Fruit fly (Drosophila melanogaster) whole organism, embryonic: ENCODE data around the gene CG15514.

Experiments used
- ATbp ChIP-seq: fragments of 200-800 bp; sonication (Bioruptor generic); optimal IDR thresholded peaks from 2 replicates; lab custom pipeline; 2017; ENCODE audit warnings: missing biosample characterization, mild to moderate bottlenecking, missing genetic modification characterization, missing genetic modification reagents
- Aef1 ChIP-seq: fragments of 200-800 bp; sonication (Bioruptor generic); IDR thresholded peaks from 3 replicates; pipeline ENCODE4 v1.3.6; 2022; ENCODE audit warnings: missing biosample characterization, missing genetic modification characterization
- Antp ChIP-seq: fragments of 200-800 bp; sonication (Bioruptor generic); optimal IDR thresholded peaks from 3 replicates; lab custom pipeline; 2016; ENCODE audit warnings: missing biosample characterization, missing genetic modification characterization
- Atf-2 ChIP-seq: fragments of 200-800 bp; sonication (Bioruptor generic); optimal IDR thresholded peaks from 2 replicates; lab custom pipeline; 2016; ENCODE audit warnings: missing biosample characterization, missing genetic modification characterization
- B-H2 ChIP-seq: fragments of 200-800 bp; sonication (Bioruptor generic); optimal IDR thresholded peaks from 2 replicates; lab custom pipeline; 2018; ENCODE audit warnings: missing biosample characterization, mild to moderate bottlenecking, missing genetic modification characterization
- Blimp-1 ChIP-seq: fragments of 200-800 bp; sonication (Bioruptor generic); optimal IDR thresholded peaks from 3 replicates; lab custom pipeline; 2018; ENCODE audit warnings: missing biosample characterization, missing genetic modification characterization, mild to moderate bottlenecking, moderate library complexity, missing genetic modification reagents
- CG10959 ChIP-seq: fragments of 200-800 bp; sonication (Bioruptor generic); IDR thresholded peaks from 2 replicates; pipeline ENCODE4 v1.3.6; 2022; ENCODE audit warnings: missing biosample characterization, missing genetic modification characterization
- CG12155 ChIP-seq: fragments of 200-800 bp; sonication (Bioruptor generic); optimal IDR thresholded peaks from 3 replicates; lab custom pipeline; 2016; ENCODE audit warnings: missing biosample characterization, missing genetic modification characterization
- CG12219 ChIP-seq: fragments of 200-800 bp; sonication (Bioruptor generic); optimal IDR thresholded peaks from 3 replicates; lab custom pipeline; 2018; ENCODE audit warnings: missing biosample characterization, mild to moderate bottlenecking, missing genetic modification characterization
- CG13624 ChIP-seq: fragments of 200-800 bp; sonication (Bioruptor generic); optimal IDR thresholded peaks from 2 replicates; lab custom pipeline; 2016; ENCODE audit warnings: missing biosample characterization, missing genetic modification characterization
- CG1647 ChIP-seq: fragments of 200-800 bp; sonication (Bioruptor generic); optimal IDR thresholded peaks from 3 replicates; lab custom pipeline; 2016; ENCODE audit warnings: missing biosample characterization, missing genetic modification characterization
- CG32772 ChIP-seq: fragments of 200-800 bp; sonication (Bioruptor generic); IDR thresholded peaks from 2 replicates; pipeline ENCODE4 v1.3.6; 2022; ENCODE audit warnings: missing biosample characterization, missing genetic modification characterization
- CG34376 ChIP-seq: fragments of 200-800 bp; sonication (Bioruptor generic); optimal IDR thresholded peaks from 2 replicates; lab custom pipeline; 2018; ENCODE audit warnings: missing biosample characterization, mild to moderate bottlenecking, missing genetic modification characterization
- CG6654 ChIP-seq: fragments of 200-800 bp; sonication (Bioruptor generic); optimal IDR thresholded peaks from 2 replicates; lab custom pipeline; 2017; ENCODE audit warnings: missing biosample characterization, mild to moderate bottlenecking, missing genetic modification characterization
- CG6689 ChIP-seq: fragments of 200-800 bp; sonication (Bioruptor generic); IDR thresholded peaks from 2 replicates; pipeline ENCODE4 v1.3.6; 2022; ENCODE audit warnings: missing biosample characterization, missing genetic modification characterization
- CG6854 ChIP-seq: fragments of 200-800 bp; sonication (Bioruptor generic); optimal IDR thresholded peaks from 3 replicates; lab custom pipeline; 2017; ENCODE audit warnings: missing biosample characterization, mild to moderate bottlenecking, missing genetic modification characterization
- CG7372 ChIP-seq: fragments of 200-800 bp; sonication (Bioruptor generic); IDR thresholded peaks from 2 replicates; pipeline ENCODE4 v1.3.6; 2022; ENCODE audit warnings: missing biosample characterization, missing genetic modification characterization
- CG7839 ChIP-seq: fragments of 200-800 bp; sonication (Bioruptor generic); optimal IDR thresholded peaks from 3 replicates; lab custom pipeline; 2018; ENCODE audit warnings: missing biosample characterization, mild to moderate bottlenecking, missing genetic modification characterization, moderate library complexity
- CG8388 ChIP-seq: fragments of 200-800 bp; sonication (Bioruptor generic); optimal IDR thresholded peaks from 2 replicates; lab custom pipeline; 2019; ENCODE audit warnings: missing biosample characterization, mild to moderate bottlenecking, missing genetic modification characterization, moderate library complexity
- CG8478 ChIP-seq: fragments of >200 bp; optimal IDR thresholded peaks from 2 replicates; lab custom pipeline; 2018
- Dek ChIP-seq: fragments of 200-800 bp; sonication (Bioruptor generic); optimal IDR thresholded peaks from 3 replicates; lab custom pipeline; 2019; ENCODE audit warnings: missing biosample characterization, mild to moderate bottlenecking, missing genetic modification characterization, moderate library complexity
- Dfd ChIP-seq, 2 experiments: fragments of >200 bp; optimal IDR thresholded peaks; 2 replicates each; lab custom pipeline; 2017; ENCODE audit warnings: missing biosample characterization in 2 of 2, missing genetic modification characterization in 2 of 2
- Dip3 ChIP-seq: fragments of 200-800 bp; sonication (Bioruptor generic); optimal IDR thresholded peaks from 3 replicates; lab custom pipeline; 2016; ENCODE audit warnings: missing biosample characterization, missing genetic modification characterization
- Dref ChIP-seq: fragments of 200-800 bp; sonication (Bioruptor generic); IDR thresholded peaks from 2 replicates; pipeline ENCODE4 v1.3.6; 2022; ENCODE audit warnings: missing biosample characterization, missing genetic modification characterization
- Ets65A ChIP-seq: fragments of 200-800 bp; sonication (Bioruptor generic); peaks from one replicate; lab custom pipeline; 2016; ENCODE audit warnings: missing biosample characterization, missing genetic modification characterization
- MTF-1 ChIP-seq: fragments of 200-800 bp; sonication (Bioruptor generic); optimal IDR thresholded peaks from 2 replicates; lab custom pipeline; 2018; ENCODE audit warnings: missing biosample characterization, mild to moderate bottlenecking, missing genetic modification characterization, borderline replicate concordance
- Mad ChIP-seq: fragments of 200-800 bp; sonication (Bioruptor generic); optimal IDR thresholded peaks from 2 replicates; lab custom pipeline; 2016; ENCODE audit warnings: missing biosample characterization, missing genetic modification characterization
- Med ChIP-seq: fragments of 200-800 bp; sonication (Bioruptor generic); peaks from one replicate; lab custom pipeline; 2016; ENCODE audit warnings: missing biosample characterization, missing genetic modification characterization, mild to moderate bottlenecking, inconsistent platforms, moderate library complexity
- NC2α ChIP-seq: fragments of 200-800 bp; sonication (Bioruptor generic); optimal IDR thresholded peaks from 2 replicates; lab custom pipeline; 2016; ENCODE audit warnings: missing biosample characterization, missing genetic modification characterization
- NC2β ChIP-seq: fragments of 200-800 bp; sonication (Bioruptor generic); optimal IDR thresholded peaks from 2 replicates; lab custom pipeline; 2016; ENCODE audit warnings: missing biosample characterization, missing genetic modification characterization
- NfI ChIP-seq: fragments of 200-800 bp; sonication (Bioruptor generic); optimal IDR thresholded peaks from 3 replicates; lab custom pipeline; 2018; ENCODE audit warnings: missing biosample characterization, mild to moderate bottlenecking, missing genetic modification characterization, moderate library complexity
- Xrp1 ChIP-seq: fragments of 200-800 bp; sonication (Bioruptor generic); IDR thresholded peaks from 2 replicates; pipeline ENCODE4 v1.3.6; 2022; ENCODE audit warnings: missing biosample characterization, missing genetic modification characterization
- ara ChIP-seq: fragments of 200-800 bp; sonication (Bioruptor generic); IDR thresholded peaks from 2 replicates; pipeline ENCODE4 v1.3.6; 2022; ENCODE audit warnings: missing biosample characterization, missing genetic modification characterization
- ase ChIP-seq: fragments of 200-800 bp; sonication (Bioruptor generic); IDR thresholded peaks from 3 replicates; pipeline ENCODE4 v1.3.6; 2022; ENCODE audit warnings: missing biosample characterization, missing genetic modification characterization
- ash1 ChIP-seq: fragments of 200-800 bp; sonication (Bioruptor generic); optimal IDR thresholded peaks from 2 replicates; lab custom pipeline; 2018; ENCODE audit warnings: missing biosample characterization, mild to moderate bottlenecking, missing genetic modification characterization
- chn ChIP-seq: fragments of 200-800 bp; sonication (Bioruptor generic); optimal IDR thresholded peaks from 2 replicates; lab custom pipeline; 2016; ENCODE audit warnings: missing biosample characterization, missing genetic modification characterization
- da ChIP-seq: fragments of 200-800 bp; sonication (Bioruptor generic); optimal IDR thresholded peaks from 2 replicates; lab custom pipeline; 2016; ENCODE audit warnings: missing biosample characterization, missing genetic modification characterization
- disco-r ChIP-seq: fragments of 200-800 bp; sonication (Bioruptor generic); optimal IDR thresholded peaks from 2 replicates; lab custom pipeline; 2016; ENCODE audit warnings: missing biosample characterization, missing genetic modification characterization
- dmrt11E ChIP-seq: fragments of 200-800 bp; sonication (Bioruptor generic); optimal IDR thresholded peaks from 3 replicates; lab custom pipeline; 2018; ENCODE audit warnings: missing biosample characterization, mild to moderate bottlenecking, missing genetic modification characterization, moderate library complexity
- fd102C ChIP-seq: fragments of 200-800 bp; sonication (Bioruptor generic); optimal IDR thresholded peaks from 2 replicates; lab custom pipeline; 2018; ENCODE audit warnings: missing biosample characterization, mild to moderate bottlenecking, missing genetic modification characterization, moderate library complexity
- fd96Cb ChIP-seq: fragments of 200-800 bp; sonication (Bioruptor generic); optimal IDR thresholded peaks from 2 replicates; lab custom pipeline; 2018; ENCODE audit warnings: missing biosample characterization, mild to moderate bottlenecking, missing genetic modification characterization, moderate library complexity
- fru ChIP-seq: fragments of >200 bp; optimal IDR thresholded peaks from 2 replicates; lab custom pipeline; 2017
- fu2 ChIP-seq: fragments of 200-800 bp; sonication (Bioruptor generic); optimal IDR thresholded peaks from 2 replicates; lab custom pipeline; 2016; ENCODE audit warnings: missing biosample characterization, missing genetic modification characterization
- gsb-n ChIP-seq: fragments of 200-800 bp; sonication (Bioruptor generic); optimal IDR thresholded peaks from 3 replicates; lab custom pipeline; 2018; ENCODE audit warnings: missing biosample characterization, mild to moderate bottlenecking, missing genetic modification characterization
- hkb ChIP-seq, 2 experiments: fragments of 200-800 bp in 1 of 2; fragments of >200 bp in 1 of 2; sonication (Bioruptor generic) in 1 of 2; IDR thresholded peaks in 1 of 2; optimal IDR thresholded peaks in 1 of 2; 2 replicates each; pipeline versions ENCODE4 v1.3.6 to Lab custom; 2017 to 2022; ENCODE audit warnings: missing biosample characterization in 1 of 2, missing genetic modification characterization in 1 of 2
- kni ChIP-seq: fragments of 200-800 bp; sonication (Bioruptor generic); optimal IDR thresholded peaks from 3 replicates; lab custom pipeline; 2017; ENCODE audit warnings: mild to moderate bottlenecking, missing biosample characterization, missing genetic modification reagents, missing genetic modification characterization
- sens-2 ChIP-seq: fragments of 200-800 bp; sonication (Bioruptor generic); IDR thresholded peaks from 2 replicates; pipeline ENCODE4 v1.3.6; 2022; ENCODE audit warnings: missing biosample characterization, missing genetic modification characterization
- tio ChIP-seq: fragments of 200-800 bp; sonication (Bioruptor generic); optimal IDR thresholded peaks from 2 replicates; lab custom pipeline; 2017; ENCODE audit warnings: missing biosample characterization, missing genetic modification characterization, inconsistent platforms
- tll ChIP-seq, 2 experiments: fragments of 200-800 bp in 1 of 2; fragments of >200 bp in 1 of 2; sonication (Bioruptor generic) in 1 of 2; optimal IDR thresholded peaks; 2 replicates each; lab custom pipeline; 2017 to 2019; ENCODE audit warnings: missing biosample characterization in 2 of 2, missing genetic modification characterization in 2 of 2, mild to moderate bottlenecking in 1 of 2, moderate library complexity in 1 of 2
- unc-4 ChIP-seq: fragments of 200-800 bp; sonication (Bioruptor generic); IDR thresholded peaks from 2 replicates; pipeline ENCODE4 v1.3.6; 2022; ENCODE audit warnings: missing biosample characterization, missing genetic modification characterization; ENCODE audit not compliant: partially characterized antibody
- vvl ChIP-seq: fragments of 200-800 bp; sonication (Bioruptor generic); IDR thresholded peaks from 2 replicates; pipeline ENCODE4 v1.3.6; 2022; ENCODE audit warnings: missing biosample characterization, missing genetic modification characterization

The CG15514 gene

DNA sequence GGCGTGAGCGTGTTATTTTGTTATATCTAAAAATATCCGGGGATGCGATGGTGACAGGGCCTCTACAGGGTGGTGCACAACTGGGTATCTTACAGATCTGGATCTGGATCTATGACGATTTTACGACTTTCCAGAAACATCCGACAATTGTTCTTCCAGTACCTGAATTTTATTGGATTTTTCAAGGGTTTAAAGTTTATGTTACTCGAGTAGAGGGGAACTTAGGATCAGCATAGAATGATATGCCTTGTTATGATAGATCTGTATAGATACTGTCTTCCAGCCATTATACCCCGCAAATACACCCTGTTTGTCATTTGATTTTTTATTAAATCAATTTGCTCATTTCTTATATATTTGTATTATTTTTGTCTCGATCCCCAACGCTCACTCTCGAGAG lies 33.1 kb upstream of the CG15514 start (continued):
- peak; percentile 24 for TF ChIP-seq tio (GFP tag; lab: Kevin White, UChicago)
- no peak for TF ChIP-seq CG6654 (GFP tag; lab: Kevin White, UChicago)
- TF ChIP-seq CG7839 = peak; percentile 73
- no peak for TF ChIP-seq Dfd (GFP tag; optimal IDR thresholded peaks at IDR 0.05; lab: Kevin White, UChicago)
- TF ChIP-seq CG10959 (GFP tag; lab: Robert Waterston, UW) = no peak
- TF ChIP-seq Blimp-1 (GFP tag; lab: Kevin White, UChicago) = peak; percentile 36
- no peak for TF ChIP-seq fd102C (GFP tag; lab: Kevin White, UChicago)
- no peak for TF ChIP-seq MTF-1
- peak; percentile 90 for TF ChIP-seq Med
- peak; percentile 53; the same call in 1 of the 2 replicates for TF ChIP-seq CG6689 (GFP tag; lab: Robert Waterston, UW)
- TF ChIP-seq ara (GFP tag; lab: Robert Waterston, UW) = no peak
- TF ChIP-seq CG32772 = no peak
- TF ChIP-seq chn = no peak
- no peak for TF ChIP-seq sens-2 (GFP tag; lab: Robert Waterston, UW)
- peak; percentile 6 for TF ChIP-seq CG34376 (GFP tag; lab: Kevin White, UChicago)
- TF ChIP-seq Dek (tag; lab: Kevin White, UChicago) = peak; percentile 57
- peak; percentile 22 for TF ChIP-seq Antp (GFP tag; lab: Kevin White, UChicago)
- TF ChIP-seq disco-r (GFP tag; lab: Kevin White, UChicago) = no peak
- TF ChIP-seq Dip3 (GFP tag; lab: Kevin White, UChicago) = peak; percentile 38
- TF ChIP-seq Dref = no peak
- peak; percentile 35 for TF ChIP-seq CG12219 (GFP tag; lab: Kevin White, UChicago)
- no peak for TF ChIP-seq NC2β
- TF ChIP-seq CG7372 = peak; percentile 52; the same call in 1 of the 2 replicates
- peak; percentile 6 for TF ChIP-seq Atf-2
- no peak for TF ChIP-seq NC2α (GFP tag; lab: Kevin White, UChicago)
- 0 out of 3 replicates have a peak, but pooled peaks have one; percentile 54 for TF ChIP-seq ase (GFP tag; lab: Robert Waterston, UW)
- TF ChIP-seq fd96Cb (tag; lab: Kevin White, UChicago) = peak; percentile 53
- no peak for TF ChIP-seq CG6854 (GFP tag; lab: Kevin White, UChicago)
- TF ChIP-seq CG1647 (GFP tag; lab: Kevin White, UChicago) = no peak
- peak; percentile 55 for TF ChIP-seq NfI

DNA sequence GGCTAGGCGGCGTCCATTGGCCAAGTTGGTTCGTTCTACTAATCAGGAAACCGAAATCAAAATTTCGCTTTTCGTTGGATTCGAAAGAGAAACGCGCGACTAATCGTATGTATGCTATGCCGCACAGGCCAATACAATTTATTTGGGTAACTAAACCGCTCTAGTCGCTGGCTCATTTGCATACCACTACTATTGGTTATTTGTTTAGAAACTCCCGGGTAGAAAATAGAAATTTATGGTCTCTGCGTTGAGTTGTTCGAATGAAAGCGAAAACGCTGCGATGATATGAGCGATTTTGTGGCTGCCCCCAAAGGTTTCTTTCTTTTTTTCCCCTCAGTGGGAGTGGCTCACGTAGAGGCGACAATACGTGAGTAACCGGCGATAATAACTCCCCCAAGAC lies 31.7 kb upstream of the CG15514 start:
- peak; percentile 37 for TF ChIP-seq gsb-n (tag; lab: Kevin White, UChicago)
- no peak for TF ChIP-seq CG8388 (GFP tag; lab: Kevin White, UChicago)
- TF ChIP-seq Blimp-1 (GFP tag; lab: Kevin White, UChicago) = peak; percentile 97
- TF ChIP-seq kni (GFP tag; lab: Kevin White, UChicago) = peak; percentile 49
- peak; percentile 74 for TF ChIP-seq Ets65A
- no peak for TF ChIP-seq dmrt11E (tag; lab: Kevin White, UChicago)
- TF ChIP-seq vvl = peak; percentile 65; the same call in 1 of the 2 replicates

DNA sequence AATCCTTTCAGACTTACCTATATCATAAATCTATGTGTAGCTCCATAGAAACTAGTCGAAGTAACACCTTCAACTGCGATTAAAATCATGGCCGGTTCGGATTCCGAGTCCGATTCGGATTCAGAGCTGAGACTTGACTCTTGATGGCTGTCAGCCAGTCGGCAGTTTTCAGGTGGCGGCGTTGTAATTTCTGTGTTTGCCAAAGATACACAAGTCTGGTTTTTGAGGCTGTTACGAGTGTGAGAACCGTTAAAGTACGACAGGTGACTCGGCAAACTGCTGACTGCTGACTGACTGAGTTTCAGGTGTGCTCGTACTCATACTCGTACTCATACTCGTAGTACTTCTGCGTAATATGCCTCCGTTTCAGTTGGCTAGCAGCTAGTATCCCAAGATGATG lies 29.9 kb upstream of the CG15514 start:
- TF ChIP-seq Xrp1 (GFP tag; lab: Robert Waterston, UW) = 0 out of 2 replicates have a peak, but pooled peaks have one; percentile 14
- TF ChIP-seq CG13624 (GFP tag; lab: Kevin White, UChicago) = no peak
- peak; percentile 39 for TF ChIP-seq B-H2 (GFP tag; lab: Kevin White, UChicago)
- no peak for TF ChIP-seq Aef1
- no peak for TF ChIP-seq hkb (optimal IDR thresholded peaks at IDR 0.05; lab: Kevin White, UChicago)
- TF ChIP-seq hkb (GFP tag; IDR thresholded peaks at IDR 0.05; lab: Robert Waterston, UW) = 0 out of 2 replicates have a peak, but pooled peaks have one; percentile 14
- no peak for TF ChIP-seq Mad
- no peak for TF ChIP-seq da (GFP tag; lab: Kevin White, UChicago)
- no peak for TF ChIP-seq CG8478
- TF ChIP-seq tll (GFP tag; optimal IDR thresholded peaks at IDR 0.05; lab: Kevin White, UChicago) = peak in 1 of 2 experiments; percentile 3
- no peak for TF ChIP-seq fu2 (GFP tag; lab: Kevin White, UChicago)
- no peak for TF ChIP-seq unc-4
- TF ChIP-seq CG12155 (GFP tag; lab: Kevin White, UChicago) = no peak
- TF ChIP-seq fru (lab: Kevin White, UChicago) = no peak
- peak; percentile 70 for TF ChIP-seq ATbp (GFP tag; lab: Kevin White, UChicago)
- TF ChIP-seq ash1 (GFP tag; lab: Kevin White, UChicago) = no peak
